Worm (Caenorhabditis elegans): ENCODE measurements around the gene sre-12.

Gene sre-12

DNA sequence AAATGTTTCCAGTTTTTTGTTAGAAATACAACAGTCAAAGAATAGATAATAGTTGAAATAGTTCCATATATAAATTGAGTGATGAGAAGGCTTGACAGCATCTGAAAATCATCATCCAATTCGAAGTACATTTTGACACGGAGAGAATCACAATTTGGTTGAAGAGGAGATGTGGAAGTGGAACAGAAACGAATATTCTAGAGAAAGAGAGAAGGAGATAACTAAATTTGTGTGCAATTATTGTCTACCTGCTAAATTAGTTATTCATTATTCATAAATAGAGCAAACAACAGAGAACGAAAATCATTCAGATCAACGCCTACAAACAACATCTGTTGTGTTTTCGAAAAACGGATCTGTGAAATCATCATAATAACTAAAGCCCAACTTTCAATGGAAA lies 25.1 kb downstream of the sre-12 start, which contains the start of gene srg-31 (continued):
- TF ChIP-seq lin-40 (tag; optimal IDR thresholded peaks at IDR 0.05) = no peak

DNA sequence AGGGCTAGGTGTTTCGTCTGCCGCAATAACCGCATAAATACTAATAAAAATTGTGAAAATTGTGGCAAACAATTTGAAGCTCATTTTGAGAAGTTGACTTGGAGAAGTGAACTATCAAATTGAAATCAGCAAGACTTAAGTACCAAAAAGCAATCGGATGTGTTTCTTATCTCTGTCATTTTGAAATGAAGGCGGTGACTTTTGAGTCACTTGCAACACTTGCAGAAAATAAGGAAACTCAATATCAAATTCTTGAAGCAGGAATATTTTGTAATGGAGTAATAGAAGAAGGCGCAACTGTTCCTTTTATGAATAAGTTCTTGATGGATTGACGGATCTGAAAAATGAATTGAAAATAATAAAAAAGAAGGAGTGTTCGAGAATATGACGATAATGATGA lies 27.6 kb downstream of the sre-12 start, which contains the start of gene T07H8.11:
TSS of gene T07H8.11 (minus strand) at position 101 of the 400 bp plus-strand sequence.
- no peak for TF ChIP-seq F22D6.2 (tag; optimal IDR thresholded peaks at IDR 0.05)
- no peak for TF ChIP-seq F39B2.1 (GFP tag; IDR thresholded peaks at IDR 0.05)
- TF ChIP-seq snpc-1.3 (tag; optimal IDR thresholded peaks at IDR 0.05; ENCODE audit: insufficient read depth) = no peak
- TF ChIP-seq Y56A3A.18 (GFP tag; IDR thresholded peaks at IDR 0.05) = no peak
- no peak for TF ChIP-seq hlh-12 (tag; optimal IDR thresholded peaks at IDR 0.05)
- no peak for TF ChIP-seq tlf-1 (GFP tag; optimal IDR thresholded peaks at IDR 0.05)
- TF ChIP-seq sea-2 (GFP tag; IDR thresholded peaks at IDR 0.05) = no peak

- TF ChIP-seq pha-4 (tag; optimal IDR thresholded peaks at IDR 0.05) (no peak), egl-18 (GFP tag; IDR thresholded peaks at IDR 0.05) (no peak), lsy-27 (tag; optimal IDR thresholded peaks at IDR 0.05; ENCODE audit: borderline replicate concordance, insufficient read depth) (no peak), nfya-2 (GFP tag; IDR thresholded peaks at IDR 0.05) (no peak), nhr-120 (GFP tag; IDR thresholded peaks at IDR 0.05) (no peak), repo-1 (tag; optimal IDR thresholded peaks at IDR 0.05) (no peak), lag-1 (GFP tag; IDR thresholded peaks at IDR 0.05) (no peak), F39B2.1 (GFP tag; IDR thresholded peaks at IDR 0.05) (no peak), F55B11.4 (tag; optimal IDR thresholded peaks at IDR 0.05; ENCODE audit: borderline replicate concordance, insufficient read depth) (no peak), nfya-1 (tag; optimal IDR thresholded peaks at IDR 0.05; ENCODE audit: borderline replicate concordance, insufficient read depth) (no peak), ccch-3 (GFP tag; optimal IDR thresholded peaks at IDR 0.05) (no peak), ztf-28 (GFP tag; IDR thresholded peaks at IDR 0.05) (no peak), dox-1 (GFP tag; IDR thresholded peaks at IDR 0.05) (no peak), lin-54 (GFP tag; optimal IDR thresholded peaks at IDR 0.05) (no peak), ZK185.1 (tag; optimal IDR thresholded peaks at IDR 0.05; ENCODE audit: poor library complexity, severe bottlenecking) (no peak), unc-130 (GFP tag; optimal IDR thresholded peaks at IDR 0.05) (no peak), Y95B8A.8 (GFP tag; IDR thresholded peaks at IDR 0.05) (no peak), F52B5.7 (tag; optimal IDR thresholded peaks at IDR 0.05) (no peak), madf-6 (GFP tag; IDR thresholded peaks at IDR 0.05) (no peak), efl-1 (GFP tag; optimal IDR thresholded peaks at IDR 0.05) (no peak)
These were observed 29.1 kb downstream of the sre-12 start, which contains the start of gene Y57E12B.11 for ce11 chrV:6949770-6950169. Gene Y57E12B.11, minus strand, starts transcription at chrV:6949870.

- TF ChIP-seq bed-2 (GFP tag; IDR thresholded peaks at IDR 0.05) (no peak), T26A5.8 (tag; optimal IDR thresholded peaks at IDR 0.05) (no peak), sea-2 (GFP tag; IDR thresholded peaks at IDR 0.05) (no peak), hrde-1 (tag; optimal IDR thresholded peaks at IDR 0.05; ENCODE audit: borderline replicate concordance) (no peak), dpff-1 (tag; optimal IDR thresholded peaks at IDR 0.05) (no peak), lin-35 (GFP tag; optimal IDR thresholded peaks at IDR 0.05) (no peak)
These were observed 30.7 kb downstream of the sre-12 start, which contains the start of gene Y57E12B.1 for ce11 chrV:6948225-6948624. Gene Y57E12B.1, plus strand, starts transcription at chrV:6948525.

DNA sequence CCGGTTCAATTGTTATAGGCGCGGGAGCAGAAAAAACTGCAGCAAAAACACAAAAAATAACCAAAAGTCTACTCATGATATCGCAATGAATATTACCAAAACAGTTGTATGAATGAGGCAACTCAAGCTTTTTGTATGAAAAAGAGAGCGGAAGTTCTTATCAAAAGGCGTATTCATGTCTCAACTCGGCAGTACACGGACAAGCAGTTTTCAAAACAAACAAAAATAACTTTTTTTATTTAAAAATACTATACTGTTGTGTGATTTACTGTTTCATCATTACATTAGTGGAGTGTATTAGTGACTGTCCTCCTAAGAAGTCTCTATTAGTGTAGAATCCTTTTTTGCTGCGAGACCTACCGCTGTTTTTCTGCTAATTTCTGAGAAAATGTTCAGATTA lies 31.5 kb downstream of the sre-12 start, which contains the start of gene Y57E12B.4:
TSS of gene Y57E12B.4 (minus strand) at position 101 of the 400 bp plus-strand sequence.
- no peak for TF ChIP-seq ztf-22 (GFP tag; optimal IDR thresholded peaks at IDR 0.05)
- no peak for TF ChIP-seq fkh-3 (tag; optimal IDR thresholded peaks at IDR 0.05)
- TF ChIP-seq nhr-179 (tag; optimal IDR thresholded peaks at IDR 0.05) = no peak
